Worm (Caenorhabditis elegans) whole organism, young adult: Measurements from ENCODE around the gene frpr-2.

Experiments used
- B0019.2 ChIP-seq: fragments of 200-800 bp; sonication (Bioruptor generic); conservative IDR thresholded peaks from 2 replicates; pipeline ENCODE4 v1.3.6; 2022; ENCODE audit warnings: missing genetic modification reagents, missing genetic modification characterization, missing compliant biosample characterization
- C17E4.6 ChIP-seq: fragments of 200-800 bp; sonication (Bioruptor generic); IDR thresholded peaks from 2 replicates; pipeline ENCODE4 v1.3.6; 2022; ENCODE audit warnings: missing genetic modification reagents, missing genetic modification characterization, missing compliant biosample characterization
- F33H1.4 ChIP-seq: fragments of 200-800 bp; sonication (Bioruptor generic); IDR thresholded peaks from 2 replicates; pipeline ENCODE4 v1.3.6; 2022; ENCODE audit warnings: missing genetic modification reagents, missing genetic modification characterization, missing compliant biosample characterization
- F39B2.1 ChIP-seq: fragments of 200-800 bp; sonication (Bioruptor generic); IDR thresholded peaks from 2 replicates; pipeline ENCODE4 v1.3.6; 2022; ENCODE audit warnings: missing genetic modification reagents, missing genetic modification characterization, missing compliant biosample characterization
- K12H6.12 ChIP-seq: fragments of 200-800 bp; sonication (Bioruptor generic); optimal IDR thresholded peaks from 2 replicates; lab custom pipeline; 2018; ENCODE audit warnings: mild to moderate bottlenecking, missing genetic modification characterization, missing compliant biosample characterization
- Y53F4B.3 ChIP-seq: fragments of 200-800 bp; sonication (Bioruptor generic); IDR thresholded peaks from 2 replicates; pipeline ENCODE4 v1.3.6; 2022; ENCODE audit warnings: missing genetic modification reagents, missing genetic modification characterization, missing compliant biosample characterization
- Y95B8A.8 ChIP-seq: fragments of 200-800 bp; sonication (Bioruptor generic); IDR thresholded peaks from 2 replicates; pipeline ENCODE4 v1.3.6; 2022; ENCODE audit warnings: missing genetic modification reagents, missing genetic modification characterization, missing compliant biosample characterization
- ama-1 ChIP-seq, 3 experiments: fragments of 150-350 bp in 1 of 3; sonication (generic microtip) in 2 of 3; optimal IDR thresholded peaks; 2 replicates each; lab custom pipeline; 2014 to 2018; ENCODE audit warnings: missing biosample characterization in 2 of 3, missing genetic modification characterization in 2 of 3, missing genetic modification reagents in 2 of 3
- bed-1 ChIP-seq: fragments of 200-800 bp; sonication (Bioruptor generic); IDR thresholded peaks from 2 replicates; pipeline ENCODE4 v1.3.6; 2022; ENCODE audit warnings: missing genetic modification reagents, missing genetic modification characterization, missing compliant biosample characterization
- ceh-100 ChIP-seq: fragments of 200-800 bp; sonication (Bioruptor generic); IDR thresholded peaks from 2 replicates; pipeline ENCODE4 v1.3.6; 2022; ENCODE audit warnings: missing genetic modification reagents, missing genetic modification characterization, missing compliant biosample characterization
- ceh-79 ChIP-seq: sonication (generic microtip); optimal IDR thresholded peaks from 2 replicates; lab custom pipeline; 2017; ENCODE audit warnings: mild to moderate bottlenecking, missing genetic modification characterization, missing compliant biosample characterization
- chd-7 ChIP-seq: sonication (generic microtip); optimal IDR thresholded peaks from 2 replicates; lab custom pipeline; 2016; ENCODE audit warnings: mild to moderate bottlenecking, missing genetic modification characterization, moderate library complexity, missing compliant biosample characterization
- die-1 ChIP-seq: sonication (generic microtip); optimal IDR thresholded peaks from 2 replicates; lab custom pipeline; 2016; ENCODE audit warnings: missing genotype, mild to moderate bottlenecking, missing genetic modification characterization, missing compliant biosample characterization
- efl-1 ChIP-seq: fragments of 150-350 bp; optimal IDR thresholded peaks from 2 replicates; lab custom pipeline; 2014; ENCODE audit warnings: missing biosample characterization, missing genetic modification reagents, missing genetic modification characterization
- ets-4 ChIP-seq: fragments of 200-800 bp; sonication (Bioruptor generic); optimal IDR thresholded peaks from 2 replicates; lab custom pipeline; 2018; ENCODE audit warnings: mild to moderate bottlenecking, missing genetic modification characterization, missing compliant biosample characterization
- hlh-26 ChIP-seq: fragments of 200-800 bp; sonication (Bioruptor generic); conservative IDR thresholded peaks from 2 replicates; pipeline ENCODE4 v1.3.6; 2022; ENCODE audit warnings: missing genetic modification reagents, missing genetic modification characterization, missing compliant biosample characterization
- hmg-20 ChIP-seq: fragments of 200-800 bp; sonication (Bioruptor generic); IDR thresholded peaks from 2 replicates; pipeline ENCODE4 v1.3.6; 2022; ENCODE audit warnings: missing genetic modification reagents, missing genetic modification characterization, missing compliant biosample characterization
- hrde-1 ChIP-seq: sonication (generic microtip); optimal IDR thresholded peaks from 2 replicates; lab custom pipeline; 2016; ENCODE audit warnings: missing genetic modification characterization, mild to moderate bottlenecking, missing compliant biosample characterization, moderate library complexity, missing genotype, missing genetic modification reagents, borderline replicate concordance
- let-526 ChIP-seq: fragments of 200-800 bp; sonication (Bioruptor generic); IDR thresholded peaks from 2 replicates; pipeline ENCODE4 v1.3.6; 2022; ENCODE audit warnings: missing genetic modification reagents, missing genetic modification characterization, missing compliant biosample characterization
- madf-10 ChIP-seq: sonication (generic microtip); optimal IDR thresholded peaks from 2 replicates; lab custom pipeline; 2016; ENCODE audit warnings: mild to moderate bottlenecking, missing genetic modification characterization, missing compliant biosample characterization
- madf-6 ChIP-seq: fragments of 200-800 bp; sonication (Bioruptor generic); IDR thresholded peaks from 2 replicates; pipeline ENCODE4 v1.3.6; 2022; ENCODE audit warnings: missing genetic modification reagents, missing genetic modification characterization, missing compliant biosample characterization
- madf-8 ChIP-seq: fragments of 200-800 bp; sonication (Bioruptor generic); conservative IDR thresholded peaks from 2 replicates; pipeline ENCODE4 v1.3.6; 2022; ENCODE audit warnings: missing genetic modification reagents, missing genetic modification characterization, missing compliant biosample characterization
- mes-4 ChIP-seq: sonication (generic microtip); optimal IDR thresholded peaks from 2 replicates; lab custom pipeline; 2016; ENCODE audit warnings: missing genotype, missing genetic modification characterization, missing compliant biosample characterization
- mxl-1 ChIP-seq: sonication (generic microtip); optimal IDR thresholded peaks from 2 replicates; lab custom pipeline; 2016; ENCODE audit warnings: missing genetic modification characterization, missing compliant biosample characterization
- nfyb-1 ChIP-seq: fragments of 200-800 bp; sonication (Bioruptor generic); IDR thresholded peaks from 2 replicates; pipeline ENCODE4 v1.3.6; 2022; ENCODE audit warnings: missing genetic modification reagents, missing genetic modification characterization, missing compliant biosample characterization
- nhr-120 ChIP-seq: fragments of 200-800 bp; sonication (Bioruptor generic); IDR thresholded peaks from 2 replicates; pipeline ENCODE4 v1.3.6; 2022; ENCODE audit warnings: missing genetic modification characterization, missing compliant biosample characterization
- rec-8 ChIP-seq, 2 experiments: sonication (generic microtip); optimal IDR thresholded peaks; 2 replicates each; lab custom pipeline; 2016; ENCODE audit warnings: mild to moderate bottlenecking in 2 of 2, missing genetic modification characterization in 2 of 2, missing genetic modification reagents in 2 of 2, missing genotype in 2 of 2, missing biosample characterization in 1 of 2, missing compliant biosample characterization in 1 of 2, moderate library complexity in 1 of 2
- snpc-1.1 ChIP-seq: sonication (generic microtip); optimal IDR thresholded peaks from 2 replicates; lab custom pipeline; 2017; ENCODE audit warnings: missing genetic modification characterization, mild to moderate bottlenecking, missing compliant biosample characterization, antibody characterized with exemption, moderate library complexity, missing genotype, missing genetic modification reagents; ENCODE audit not compliant: insufficient read depth
- tbp1 ChIP-seq: fragments of 200-800 bp; sonication (Bioruptor generic); optimal IDR thresholded peaks from 2 replicates; lab custom pipeline; 2018; ENCODE audit warnings: mild to moderate bottlenecking, missing genetic modification characterization, missing compliant biosample characterization
- zfh-2 ChIP-seq: fragments of 200-800 bp; sonication (Bioruptor generic); conservative IDR thresholded peaks from 2 replicates; pipeline ENCODE4 v1.3.6; 2022; ENCODE audit warnings: missing genetic modification reagents, missing genetic modification characterization, missing compliant biosample characterization
- zim-3 ChIP-seq: sonication (generic microtip); optimal IDR thresholded peaks from 2 replicates; lab custom pipeline; 2017; ENCODE audit warnings: mild to moderate bottlenecking, missing genetic modification characterization, moderate library complexity, missing compliant biosample characterization
- ztf-26 ChIP-seq: sonication (generic microtip); optimal IDR thresholded peaks from 2 replicates; lab custom pipeline; 2017; ENCODE audit warnings: missing genetic modification characterization, missing compliant biosample characterization
- ztf-6 ChIP-seq: fragments of 200-800 bp; sonication (Bioruptor generic); IDR thresholded peaks from 2 replicates; pipeline ENCODE4 v1.3.6; 2022; ENCODE audit warnings: missing genetic modification reagents, missing genetic modification characterization, missing compliant biosample characterization

The frpr-2 gene

ce11 chrX:12926998-12927397, 38.3 kb upstream of the frpr-2 start:
- TF ChIP-seq B0019.2 (GFP tag; lab: Robert Waterston, UW) (no peak), madf-8 (GFP tag; lab: Robert Waterston, UW) (no peak), mes-4 (tag; lab: Kevin White, UChicago) (no peak)
- TF ChIP-seq, all 124 proteins: peak for 0

ce11 chrX:12928753-12929152, 36.5 kb upstream of the frpr-2 start:
- TF ChIP-seq madf-6 (GFP tag; lab: Robert Waterston, UW) (no peak), hmg-20 (GFP tag; lab: Robert Waterston, UW) (no peak), madf-10 (tag; lab: Kevin White, UChicago) (no peak), Y53F4B.3 (GFP tag; lab: Robert Waterston, UW) (no peak), hlh-26 (GFP tag; lab: Robert Waterston, UW) (no peak), ceh-100 (no peak), let-526 (no peak), ztf-6 (GFP tag; lab: Robert Waterston, UW) (no peak)
- TF ChIP-seq, all 124 proteins: peak for 0

- TF ChIP-seq hrde-1 (tag; lab: Kevin White, UChicago) (no peak), rec-8 (tag; optimal IDR thresholded peaks at IDR 0.05; lab: Kevin White, UChicago) (no peak), efl-1 (GFP tag; lab: Kevin White, UChicago) (no peak), zim-3 (tag; lab: Kevin White, UChicago) (no peak)
These were observed 35.3 kb upstream of the frpr-2 start, which contains the start of gene C34E7.3 for ce11 chrX:12929961-12930360. Gene C34E7.3 (plus strand): TSS chrX:12930261.

- TF ChIP-seq Y95B8A.8 (GFP tag; lab: Robert Waterston, UW): no peak
- no peak for TF ChIP-seq snpc-1.1
- peak; percentile 37 for TF ChIP-seq chd-7 (tag; lab: Kevin White, UChicago)
- no peak for TF ChIP-seq F39B2.1 (GFP tag; lab: Robert Waterston, UW)
- no peak for TF ChIP-seq ama-1 (optimal IDR thresholded peaks at IDR 0.05; lab: Kevin White, UChicago)
- no peak for TF ChIP-seq ama-1 (GFP tag; optimal IDR thresholded peaks at IDR 0.05; lab: Kevin White, UChicago)
- TF ChIP-seq K12H6.12 (tag; lab: Kevin White, UChicago): no peak
- TF ChIP-seq nfyb-1 (GFP tag; lab: Robert Waterston, UW): peak; percentile 51; the same call in 1 of the 2 replicates
- TF ChIP-seq ceh-79 (tag; lab: Kevin White, UChicago): no peak
- no peak for TF ChIP-seq C17E4.6 (GFP tag; lab: Robert Waterston, UW)
- TF ChIP-seq hrde-1 (tag; lab: Kevin White, UChicago): no peak
- TF ChIP-seq nhr-120 (GFP tag; lab: Robert Waterston, UW): no peak
- TF ChIP-seq zfh-2 (GFP tag; lab: Robert Waterston, UW): peak; percentile 65
- TF ChIP-seq hlh-26 (GFP tag; lab: Robert Waterston, UW): no peak
- no peak for TF ChIP-seq mxl-1 (tag; lab: Kevin White, UChicago)
- TF ChIP-seq die-1: no peak
- TF ChIP-seq F33H1.4 (GFP tag; lab: Robert Waterston, UW): no peak
- TF ChIP-seq bed-1 (GFP tag; lab: Robert Waterston, UW): no peak
- no peak for TF ChIP-seq ets-4 (GFP tag; lab: Kevin White, UChicago)
- TF ChIP-seq ztf-26: no peak
- TF ChIP-seq tbp1 (GFP tag; lab: Kevin White, UChicago): no peak
These were observed 30.5 kb upstream of the frpr-2 start, which contains the start of gene gmap-1 for ce11 chrX:12934768-12935167. Gene gmap-1 (minus strand): TSS chrX:12934978.
